Worm (Caenorhabditis elegans) whole organism, young adult: Measurements from ENCODE around the gene odr-1.
A peak's percentile ranks its signal among the peaks of the same experiment; 100 is the strongest.

Experiments
- B0261.1 ChIP-seq: sonication (generic microtip); optimal IDR thresholded peaks from 2 replicates; lab custom pipeline; 2016; ENCODE audit warnings: mild to moderate bottlenecking, missing genetic modification characterization, moderate library complexity, missing compliant biosample characterization
- B0336.3 ChIP-seq: fragments of 200-800 bp; sonication (Bioruptor generic); IDR thresholded peaks from 2 replicates; pipeline ENCODE4 v1.3.6; 2022; ENCODE audit warnings: missing genetic modification characterization, missing compliant biosample characterization
- F10E7.11 ChIP-seq: sonication (generic microtip); optimal IDR thresholded peaks from 2 replicates; lab custom pipeline; 2017; ENCODE audit warnings: mild to moderate bottlenecking, missing genetic modification characterization, moderate library complexity, missing compliant biosample characterization
- F37B4.10 ChIP-seq: fragments of 200-800 bp; sonication (Bioruptor generic); IDR thresholded peaks from 2 replicates; pipeline ENCODE4 v1.3.6; 2022; ENCODE audit warnings: missing genetic modification characterization, missing compliant biosample characterization
- F39B2.1 ChIP-seq: fragments of 200-800 bp; sonication (Bioruptor generic); IDR thresholded peaks from 2 replicates; pipeline ENCODE4 v1.3.6; 2022; ENCODE audit warnings: missing genetic modification reagents, missing genetic modification characterization, missing compliant biosample characterization
- F52B5.7 ChIP-seq: sonication (generic microtip); optimal IDR thresholded peaks from 2 replicates; lab custom pipeline; 2016; ENCODE audit warnings: mild to moderate bottlenecking, missing genetic modification characterization, missing compliant biosample characterization
- F57A8.1 ChIP-seq: fragments of 200-800 bp; sonication (Bioruptor generic); optimal IDR thresholded peaks from 2 replicates; lab custom pipeline; 2018; ENCODE audit warnings: mild to moderate bottlenecking, missing genetic modification characterization, moderate library complexity, missing compliant biosample characterization
- Y53F4B.3 ChIP-seq: fragments of 200-800 bp; sonication (Bioruptor generic); IDR thresholded peaks from 2 replicates; pipeline ENCODE4 v1.3.6; 2022; ENCODE audit warnings: missing genetic modification reagents, missing genetic modification characterization, missing compliant biosample characterization
- Y67H2A.10 ChIP-seq: fragments of 200-800 bp; sonication (Bioruptor generic); conservative IDR thresholded peaks from 2 replicates; pipeline ENCODE4 v1.3.6; 2022; ENCODE audit warnings: missing genetic modification reagents, missing genetic modification characterization, missing compliant biosample characterization
- akir-1 ChIP-seq: fragments of 200-800 bp; sonication (Bioruptor generic); optimal IDR thresholded peaks from 2 replicates; lab custom pipeline; 2018; ENCODE audit warnings: mild to moderate bottlenecking, missing genetic modification characterization, moderate library complexity, missing compliant biosample characterization
- aptf-2 ChIP-seq: fragments of 200-800 bp; sonication (Bioruptor generic); conservative IDR thresholded peaks from 2 replicates; pipeline ENCODE4 v1.3.6; 2022; ENCODE audit warnings: missing genetic modification reagents, missing genetic modification characterization, missing compliant biosample characterization
- aptf-3 ChIP-seq: fragments of 200-800 bp; sonication (Bioruptor generic); IDR thresholded peaks from 2 replicates; pipeline ENCODE4 v1.3.6; 2022; ENCODE audit warnings: missing genetic modification characterization, missing compliant biosample characterization
- athp-1 ChIP-seq: sonication (generic microtip); optimal IDR thresholded peaks from 2 replicates; lab custom pipeline; 2017; ENCODE audit warnings: mild to moderate bottlenecking, missing genetic modification characterization, missing compliant biosample characterization
- bed-1 ChIP-seq: fragments of 200-800 bp; sonication (Bioruptor generic); IDR thresholded peaks from 2 replicates; pipeline ENCODE4 v1.3.6; 2022; ENCODE audit warnings: missing genetic modification reagents, missing genetic modification characterization, missing compliant biosample characterization
- ccch-3 ChIP-seq: fragments of 200-800 bp; sonication (Bioruptor generic); optimal IDR thresholded peaks from 2 replicates; lab custom pipeline; 2018; ENCODE audit warnings: mild to moderate bottlenecking, missing genetic modification characterization, missing compliant biosample characterization
- cebp-1 ChIP-seq, 2 experiments: fragments of 200-800 bp in 1 of 2; sonication (Bioruptor generic) in 1 of 2; sonication (generic microtip) in 1 of 2; IDR thresholded peaks in 1 of 2; optimal IDR thresholded peaks in 1 of 2; 2 replicates each; pipeline versions ENCODE4 v1.3.6 to Lab custom; 2017 to 2022; ENCODE audit warnings: missing compliant biosample characterization in 2 of 2, missing genetic modification characterization in 2 of 2, mild to moderate bottlenecking in 1 of 2, missing genetic modification reagents in 1 of 2, moderate library complexity in 1 of 2
- ceh-79 ChIP-seq: sonication (generic microtip); optimal IDR thresholded peaks from 2 replicates; lab custom pipeline; 2017; ENCODE audit warnings: mild to moderate bottlenecking, missing genetic modification characterization, missing compliant biosample characterization
- chd-7 ChIP-seq: sonication (generic microtip); optimal IDR thresholded peaks from 2 replicates; lab custom pipeline; 2016; ENCODE audit warnings: mild to moderate bottlenecking, missing genetic modification characterization, moderate library complexity, missing compliant biosample characterization
- dox-1 ChIP-seq: fragments of 200-800 bp; sonication (Bioruptor generic); IDR thresholded peaks from 2 replicates; pipeline ENCODE4 v1.3.6; 2022; ENCODE audit warnings: missing genetic modification reagents, missing genetic modification characterization, missing compliant biosample characterization
- egl-18 ChIP-seq: fragments of 200-800 bp; sonication (Bioruptor generic); IDR thresholded peaks from 2 replicates; pipeline ENCODE4 v1.3.6; 2022; ENCODE audit warnings: missing genetic modification reagents, missing genetic modification characterization, missing compliant biosample characterization
- gei-17 ChIP-seq: fragments of 200-800 bp; sonication (Bioruptor generic); optimal IDR thresholded peaks from 2 replicates; lab custom pipeline; 2018; ENCODE audit warnings: mild to moderate bottlenecking, missing genetic modification characterization, missing compliant biosample characterization
- hmg-1.2 ChIP-seq: fragments of 200-800 bp; sonication (Bioruptor generic); IDR thresholded peaks from 2 replicates; pipeline ENCODE4 v1.3.6; 2022; ENCODE audit warnings: missing genetic modification reagents, missing genetic modification characterization, missing compliant biosample characterization
- let-607 ChIP-seq, 2 experiments: fragments of 200-800 bp in 1 of 2; sonication (Bioruptor generic) in 1 of 2; sonication (generic microtip) in 1 of 2; optimal IDR thresholded peaks; 2 replicates each; lab custom pipeline; 2016 to 2018; ENCODE audit warnings: mild to moderate bottlenecking in 2 of 2, missing compliant biosample characterization in 2 of 2, missing genetic modification characterization in 2 of 2, moderate library complexity in 2 of 2, missing genotype in 1 of 2
- madf-6 ChIP-seq: fragments of 200-800 bp; sonication (Bioruptor generic); IDR thresholded peaks from 2 replicates; pipeline ENCODE4 v1.3.6; 2022; ENCODE audit warnings: missing genetic modification reagents, missing genetic modification characterization, missing compliant biosample characterization
- madf-8 ChIP-seq: fragments of 200-800 bp; sonication (Bioruptor generic); conservative IDR thresholded peaks from 2 replicates; pipeline ENCODE4 v1.3.6; 2022; ENCODE audit warnings: missing genetic modification reagents, missing genetic modification characterization, missing compliant biosample characterization
- mes-4 ChIP-seq: sonication (generic microtip); optimal IDR thresholded peaks from 2 replicates; lab custom pipeline; 2016; ENCODE audit warnings: missing genotype, missing genetic modification characterization, missing compliant biosample characterization
- nfyb-1 ChIP-seq: fragments of 200-800 bp; sonication (Bioruptor generic); IDR thresholded peaks from 2 replicates; pipeline ENCODE4 v1.3.6; 2022; ENCODE audit warnings: missing genetic modification reagents, missing genetic modification characterization, missing compliant biosample characterization
- nhr-179 ChIP-seq: sonication (generic microtip); optimal IDR thresholded peaks from 2 replicates; lab custom pipeline; 2016; ENCODE audit warnings: mild to moderate bottlenecking, missing genetic modification characterization, missing compliant biosample characterization
- nhr-80 ChIP-seq: sonication (generic microtip); optimal IDR thresholded peaks from 2 replicates; lab custom pipeline; 2016; ENCODE audit warnings: missing genetic modification characterization, missing compliant biosample characterization
- pbrm-1 ChIP-seq: fragments of 200-800 bp; sonication (Bioruptor generic); IDR thresholded peaks from 2 replicates; pipeline ENCODE4 v1.3.6; 2022; ENCODE audit warnings: missing genetic modification reagents, missing genetic modification characterization, missing compliant biosample characterization
- rec-8 ChIP-seq, 2 experiments: sonication (generic microtip); optimal IDR thresholded peaks; 2 replicates each; lab custom pipeline; 2016; ENCODE audit warnings: mild to moderate bottlenecking in 2 of 2, missing genetic modification characterization in 2 of 2, missing genetic modification reagents in 2 of 2, missing genotype in 2 of 2, missing biosample characterization in 1 of 2, missing compliant biosample characterization in 1 of 2, moderate library complexity in 1 of 2
- repo-1 ChIP-seq: sonication (generic microtip); optimal IDR thresholded peaks from 2 replicates; lab custom pipeline; 2017; ENCODE audit warnings: mild to moderate bottlenecking, missing genetic modification characterization, missing compliant biosample characterization
- snpc-1.1 ChIP-seq: sonication (generic microtip); optimal IDR thresholded peaks from 2 replicates; lab custom pipeline; 2017; ENCODE audit warnings: missing genetic modification characterization, mild to moderate bottlenecking, missing compliant biosample characterization, antibody characterized with exemption, moderate library complexity, missing genotype, missing genetic modification reagents; ENCODE audit not compliant: insufficient read depth
- snpc-1.3 ChIP-seq: sonication (generic microtip); optimal IDR thresholded peaks from 2 replicates; lab custom pipeline; 2017; ENCODE audit warnings: missing genetic modification characterization, mild to moderate bottlenecking, missing compliant biosample characterization, antibody characterized with exemption, moderate library complexity, missing genotype, missing genetic modification reagents; ENCODE audit not compliant: insufficient read depth
- snpc-3.4 ChIP-seq: sonication (generic microtip); optimal IDR thresholded peaks from 2 replicates; lab custom pipeline; 2017; ENCODE audit warnings: missing genetic modification characterization, mild to moderate bottlenecking, missing compliant biosample characterization, antibody characterized with exemption, moderate library complexity, missing genotype, missing genetic modification reagents
- somi-1 ChIP-seq: fragments of 200-800 bp; sonication (Bioruptor generic); optimal IDR thresholded peaks from 2 replicates; lab custom pipeline; 2018; ENCODE audit warnings: mild to moderate bottlenecking, missing genetic modification characterization, missing compliant biosample characterization
- unc-130 ChIP-seq: sonication (generic microtip); optimal IDR thresholded peaks from 2 replicates; lab custom pipeline; 2016; ENCODE audit warnings: missing genetic modification reagents, missing genetic modification characterization, missing compliant biosample characterization
- ztf-25 ChIP-seq: fragments of 200-800 bp; sonication (Bioruptor generic); IDR thresholded peaks from 2 replicates; pipeline ENCODE4 v1.3.6; 2022; ENCODE audit warnings: missing genetic modification reagents, missing genetic modification characterization, missing compliant biosample characterization

Gene odr-1

DNA sequence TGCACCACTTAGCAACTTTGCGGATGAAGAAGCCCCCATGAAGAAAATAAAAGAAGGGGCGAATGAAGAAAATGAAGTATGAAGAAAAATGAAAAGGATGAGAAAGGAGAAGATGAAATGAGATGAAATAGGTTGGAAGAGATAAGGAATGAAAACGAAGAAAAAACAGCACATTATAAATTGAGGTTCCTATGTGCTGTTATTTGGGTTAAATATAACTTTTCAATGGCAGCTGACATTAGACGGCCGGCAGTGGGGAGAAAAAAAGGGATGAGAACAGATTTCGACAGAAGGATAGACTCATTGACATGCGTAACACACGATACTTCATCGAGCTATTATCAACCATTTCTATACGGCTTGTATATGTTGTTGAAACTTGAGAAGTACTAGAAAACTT, 11.2 kb upstream of the odr-1 start:
- no peak for TF ChIP-seq egl-18
- TF ChIP-seq bed-1 (GFP tag; lab: Robert Waterston, UW): no peak
- no peak for TF ChIP-seq repo-1 (tag; lab: Kevin White, UChicago)
- no peak for TF ChIP-seq F10E7.11 (tag; lab: Kevin White, UChicago)
- no peak for TF ChIP-seq athp-1
- TF ChIP-seq F37B4.10: no peak
- no peak for TF ChIP-seq let-607 (tag; optimal IDR thresholded peaks at IDR 0.05; lab: Kevin White, UChicago)
- TF ChIP-seq F52B5.7 (tag; lab: Kevin White, UChicago): no peak
- no peak for TF ChIP-seq ceh-79 (tag; lab: Kevin White, UChicago)
- TF ChIP-seq ztf-25 (GFP tag; lab: Robert Waterston, UW): no peak
- no peak for TF ChIP-seq nhr-179 (tag; lab: Kevin White, UChicago)
- no peak for TF ChIP-seq chd-7 (tag; lab: Kevin White, UChicago)
- TF ChIP-seq nhr-80 (tag; lab: Kevin White, UChicago): no peak
- TF ChIP-seq madf-6 (GFP tag; lab: Robert Waterston, UW): no peak
- TF ChIP-seq unc-130 (GFP tag; lab: Kevin White, UChicago): no peak
- no peak for TF ChIP-seq ccch-3 (GFP tag; lab: Kevin White, UChicago)
- TF ChIP-seq Y53F4B.3 (GFP tag; lab: Robert Waterston, UW): no peak

- TF ChIP-seq somi-1 (GFP tag; lab: Kevin White, UChicago) (peak; percentile 7), cebp-1 (GFP tag; IDR thresholded peaks at IDR 0.05; lab: Robert Waterston, UW) (no peak), cebp-1 (tag; optimal IDR thresholded peaks at IDR 0.05; lab: Kevin White, UChicago) (no peak), mes-4 (tag; lab: Kevin White, UChicago) (no peak), snpc-3.4 (tag; lab: Kevin White, UChicago) (no peak), ccch-3 (GFP tag; lab: Kevin White, UChicago) (no peak), dox-1 (GFP tag; lab: Robert Waterston, UW) (no peak)
Measured at ce11 chrX:13558667-13559066, 7.9 kb upstream of the odr-1 start.

ce11 chrX:13556066-13556465, 5.3 kb upstream of the odr-1 start, which contains the start of gene glb-20:
Gene glb-20, minus strand, starts transcription at chrX:13556166.
- no peak for TF ChIP-seq madf-8
- no peak for TF ChIP-seq F57A8.1 (GFP tag; lab: Kevin White, UChicago)
- no peak for TF ChIP-seq Y67H2A.10
- TF ChIP-seq gei-17 (GFP tag; lab: Kevin White, UChicago): no peak
- TF ChIP-seq B0336.3 (GFP tag; lab: Robert Waterston, UW): no peak
- TF ChIP-seq aptf-3 (GFP tag; lab: Robert Waterston, UW): no peak
- TF ChIP-seq hmg-1.2 (GFP tag; lab: Robert Waterston, UW): no peak
- no peak for TF ChIP-seq aptf-2 (GFP tag; lab: Robert Waterston, UW)
- TF ChIP-seq pbrm-1: no peak
- no peak for TF ChIP-seq snpc-1.1 (tag; lab: Kevin White, UChicago)
- no peak for TF ChIP-seq snpc-1.3 (tag; lab: Kevin White, UChicago)
- TF ChIP-seq akir-1 (GFP tag; lab: Kevin White, UChicago): no peak

ce11 chrX:13555098-13555497, 4.3 kb upstream of the odr-1 start:
- TF ChIP-seq B0261.1 (tag; lab: Kevin White, UChicago): no peak
- no peak for TF ChIP-seq mes-4 (tag; lab: Kevin White, UChicago)
- TF ChIP-seq rec-8 (tag; optimal IDR thresholded peaks at IDR 0.05; lab: Kevin White, UChicago): no peak
- no peak for TF ChIP-seq F39B2.1 (GFP tag; lab: Robert Waterston, UW)
- no peak for TF ChIP-seq nfyb-1 (GFP tag; lab: Robert Waterston, UW)
